Worm (Caenorhabditis elegans): ENCODE results near the gene Y48G9A.11.

Gene Y48G9A.11

ce11 chrIII:2090695-2091094 is 26.0 kb downstream of the Y48G9A.11 start (continued):
- TF ChIP-seq hlh-17 (GFP tag; optimal IDR thresholded peaks at IDR 0.05; ENCODE audit: borderline replicate concordance) (no peak), sptf-1 (tag; optimal IDR thresholded peaks at IDR 0.05) (no peak), F16B12.6 (tag; optimal IDR thresholded peaks at IDR 0.05) (no peak), alr-1 (tag; optimal IDR thresholded peaks at IDR 0.05; ENCODE audit: borderline replicate concordance) (no peak), mdl-1 (tag; optimal IDR thresholded peaks at IDR 0.05) (peak in 1 of 2 experiments; percentile 74), aha-1 (tag; optimal IDR thresholded peaks at IDR 0.05) (no peak), nhr-84 (tag; optimal IDR thresholded peaks at IDR 0.05) (no peak), mep-1 (tag; optimal IDR thresholded peaks at IDR 0.05) (peak; percentile 89), lin-14 (GFP tag; optimal IDR thresholded peaks at IDR 0.05) (peak; percentile 74), unc-30 (tag; optimal IDR thresholded peaks at IDR 0.05) (no peak), nhr-237 (tag; optimal IDR thresholded peaks at IDR 0.05) (peak; percentile 32), nhr-19 (GFP tag; conservative IDR thresholded peaks at IDR 0.05) (peak; percentile 60), isw-1 (GFP tag; IDR thresholded peaks at IDR 0.05) (no peak), lin-13 (GFP tag; optimal IDR thresholded peaks at IDR 0.05) (peak; percentile 79), nhr-12 (tag; optimal IDR thresholded peaks at IDR 0.05) (no peak), jun-1 (tag; optimal IDR thresholded peaks at IDR 0.05) (peak; percentile 65), rnt-1 (tag; optimal IDR thresholded peaks at IDR 0.05) (no peak), egl-13 (tag; optimal IDR thresholded peaks at IDR 0.05) (no peak), efl-1 (optimal IDR thresholded peaks at IDR 0.05) (peak; percentile 66 to 68), efl-1 (GFP tag; optimal IDR thresholded peaks at IDR 0.05 in 1 of 2) (peak; percentile 33 to 91), dpl-1 (GFP tag; optimal IDR thresholded peaks at IDR 0.05) (peak; percentile 30 to 63 (median 49)), lin-35 (GFP tag; optimal IDR thresholded peaks at IDR 0.05) (peak in 1 of 2 experiments; percentile 86), grh-1 (GFP tag; IDR thresholded peaks at IDR 0.05) (peak; percentile 84), hlh-4 (tag; optimal IDR thresholded peaks at IDR 0.05) (no peak), nhr-85 (tag) (peak; percentile 97), lsy-2 (tag; optimal IDR thresholded peaks at IDR 0.05) (peak; percentile 72 to 77)

ce11 chrIII:2089453-2089852 is 27.2 kb downstream of the Y48G9A.11 start:
- TF ChIP-seq pax-3 (tag; optimal IDR thresholded peaks at IDR 0.05), result no peak
- TF ChIP-seq nhr-76 (tag; optimal IDR thresholded peaks at IDR 0.05), result no peak
- TF ChIP-seq zag-1 (tag; optimal IDR thresholded peaks at IDR 0.05), result no peak
- no peak for TF ChIP-seq isw-1 (GFP tag; IDR thresholded peaks at IDR 0.05)
- no peak for TF ChIP-seq zip-4 (GFP tag; optimal IDR thresholded peaks at IDR 0.05)
- TF ChIP-seq tbx-2 (tag; optimal IDR thresholded peaks at IDR 0.05), result peak; percentile 3
- TF ChIP-seq ets-5 (GFP tag; IDR thresholded peaks at IDR 0.05), result no peak
- no peak for TF ChIP-seq hpl-2 (GFP tag; optimal IDR thresholded peaks at IDR 0.05)
- TF ChIP-seq aly-2 (tag; optimal IDR thresholded peaks at IDR 0.05), result no peak
- no peak for TF ChIP-seq sox-4 (tag; optimal IDR thresholded peaks at IDR 0.05)
- TF ChIP-seq nhr-85 (tag), result no peak
- no peak for TF ChIP-seq egl-13 (tag; optimal IDR thresholded peaks at IDR 0.05)
- peak; percentile 61 for TF ChIP-seq nhr-71 (tag; optimal IDR thresholded peaks at IDR 0.05)
- peak in 1 of 3 experiments; percentile 22 for TF ChIP-seq ceh-82 (tag; optimal IDR thresholded peaks at IDR 0.05)
- TF ChIP-seq lin-39 (tag; optimal IDR thresholded peaks at IDR 0.05), result no peak
- TF ChIP-seq nhr-11 (tag; optimal IDR thresholded peaks at IDR 0.05), result no peak
- no peak for TF ChIP-seq hlh-17 (GFP tag; optimal IDR thresholded peaks at IDR 0.05; ENCODE audit: borderline replicate concordance)
- TF ChIP-seq fkh-10 (GFP tag; optimal IDR thresholded peaks at IDR 0.05), result no peak
- no peak for TF ChIP-seq C16A3.4 (tag; optimal IDR thresholded peaks at IDR 0.05)
- no peak for TF ChIP-seq C34B4.2 (tag; optimal IDR thresholded peaks at IDR 0.05)
- no peak for TF ChIP-seq hlh-4 (tag; optimal IDR thresholded peaks at IDR 0.05)
- no peak for TF ChIP-seq sup-37 (GFP tag; optimal IDR thresholded peaks at IDR 0.05)
- TF ChIP-seq unc-130 (tag; optimal IDR thresholded peaks at IDR 0.05), result no peak
- no peak for TF ChIP-seq F16B12.6 (tag; optimal IDR thresholded peaks at IDR 0.05)
- TF ChIP-seq nhr-28 (tag; optimal IDR thresholded peaks at IDR 0.05), result no peak
- TF ChIP-seq pag-3 (tag; optimal IDR thresholded peaks at IDR 0.05; ENCODE audit: borderline replicate concordance, insufficient read depth), result no peak
- no peak for TF ChIP-seq unc-86 (tag; optimal IDR thresholded peaks at IDR 0.05)
- TF ChIP-seq lin-35 (GFP tag; optimal IDR thresholded peaks at IDR 0.05), result peak in 1 of 2 experiments; percentile 13
- no peak for TF ChIP-seq mef-2 (tag; optimal IDR thresholded peaks at IDR 0.05)
- TF ChIP-seq blmp-1 (tag; optimal IDR thresholded peaks at IDR 0.05), result no peak
- TF ChIP-seq nhr-47 (tag; optimal IDR thresholded peaks at IDR 0.05), result no peak
- TF ChIP-seq unc-62 (GFP tag; optimal IDR thresholded peaks at IDR 0.05), result no peak
- TF ChIP-seq egl-27 (tag; optimal IDR thresholded peaks at IDR 0.05), result no peak

Measured in whole organism, L1 larva.